Fruit fly (Drosophila melanogaster): ENCODE data around the gene Vha13.

Vha13 gene

dm6 chr3R:19648289-19648916, 4.2 kb upstream of the Vha13 start, which contains the start of the genes CG6195 and CG31220 (continued):
- TF ChIP-seq onecut (GFP tag; IDR thresholded peaks at IDR 0.05): peak; percentile 29; the same call in 1 of the 2 replicates
- peak; percentile 44; the same call in 1 of the 2 replicates for TF ChIP-seq H2.0 (GFP tag; IDR thresholded peaks at IDR 0.05)
- 0 out of 2 replicates have a peak, but pooled peaks have one; percentile 23 for TF ChIP-seq CG10366 (GFP tag; IDR thresholded peaks at IDR 0.05)
- peak; percentile 33; the same call in 1 of the 2 replicates for TF ChIP-seq CG11247 (GFP tag; IDR thresholded peaks at IDR 0.05)
- no peak for TF ChIP-seq gem (tag; optimal IDR thresholded peaks at IDR 0.05)
- no peak for TF ChIP-seq CHES-1-like (GFP tag; optimal IDR thresholded peaks at IDR 0.05)
- no peak for TF ChIP-seq Oli (tag; optimal IDR thresholded peaks at IDR 0.05)
- TF ChIP-seq Dip2 (GFP tag; IDR thresholded peaks at IDR 0.05): no peak
- TF ChIP-seq CG7928 (GFP tag; optimal IDR thresholded peaks at IDR 0.05): no peak
- TF ChIP-seq CG9797 (GFP tag; optimal IDR thresholded peaks at IDR 0.05): peak; percentile 72
- peak; percentile 1 for TF ChIP-seq Atf-2 (GFP tag; optimal IDR thresholded peaks at IDR 0.05)
- no peak for TF ChIP-seq lov (optimal IDR thresholded peaks at IDR 0.05)
- TF ChIP-seq lov (GFP tag; IDR thresholded peaks at IDR 0.05): no peak
- no peak for TF ChIP-seq gcm2 (GFP tag; optimal IDR thresholded peaks at IDR 0.05)
- no peak for TF ChIP-seq CG10543 (GFP tag; optimal IDR thresholded peaks at IDR 0.05)
- TF ChIP-seq CG1024 (GFP tag; IDR thresholded peaks at IDR 0.05): no peak
- no peak for TF ChIP-seq CG8388 (GFP tag; optimal IDR thresholded peaks at IDR 0.05)
- TF ChIP-seq CG12104 (GFP tag; optimal IDR thresholded peaks at IDR 0.05): no peak
- TF ChIP-seq row (GFP tag; IDR thresholded peaks at IDR 0.05): no peak
- TF ChIP-seq Hr3 (GFP tag; optimal IDR thresholded peaks at IDR 0.05): no peak
- TF ChIP-seq unpg (GFP tag; optimal IDR thresholded peaks at IDR 0.05): no peak
- TF ChIP-seq Hmx (GFP tag; optimal IDR thresholded peaks at IDR 0.05): no peak
- TF ChIP-seq inv (GFP tag; IDR thresholded peaks at IDR 0.05; ENCODE audit: partially characterized antibody): no peak
- peak; percentile 8 for TF ChIP-seq lilli (GFP tag; optimal IDR thresholded peaks at IDR 0.05)
- TF ChIP-seq CG6854 (GFP tag; optimal IDR thresholded peaks at IDR 0.05): no peak
- TF ChIP-seq seq (GFP tag; IDR thresholded peaks at IDR 0.05): no peak
- no peak for TF ChIP-seq CG10147 (GFP tag; optimal IDR thresholded peaks at IDR 0.05)
- peak; percentile 29; the same call in 1 of the 2 replicates for TF ChIP-seq CG14014 (GFP tag; IDR thresholded peaks at IDR 0.05)
- TF ChIP-seq CG5180 (GFP tag; optimal IDR thresholded peaks at IDR 0.05): no peak
- peak; percentile 32 for TF ChIP-seq CG3995 (GFP tag; optimal IDR thresholded peaks at IDR 0.05)
- TF ChIP-seq grau (tag; optimal IDR thresholded peaks at IDR 0.05): peak; percentile 24
- TF ChIP-seq CG17912 (GFP tag; optimal IDR thresholded peaks at IDR 0.05): no peak
- peak; percentile 33; the same call in 1 of the 2 replicates for TF ChIP-seq slbo (GFP tag; IDR thresholded peaks at IDR 0.05)
- peak; percentile 10 for TF ChIP-seq kni (GFP tag; optimal IDR thresholded peaks at IDR 0.05)
- no peak for TF ChIP-seq CG8765 (GFP tag; IDR thresholded peaks at IDR 0.05)
- 0 out of 2 replicates have a peak, but pooled peaks have one; percentile 35 for TF ChIP-seq CG5953 (GFP tag; IDR thresholded peaks at IDR 0.05)
- TF ChIP-seq CG1529 (GFP tag; optimal IDR thresholded peaks at IDR 0.05): no peak
- 0 out of 2 replicates have a peak, but pooled peaks have one; percentile 22 for TF ChIP-seq ssp (GFP tag; IDR thresholded peaks at IDR 0.05)
- TF ChIP-seq da (GFP tag; optimal IDR thresholded peaks at IDR 0.05): no peak
- peak; percentile 0 for TF ChIP-seq Sry-δ (GFP tag; optimal IDR thresholded peaks at IDR 0.05)
- no peak for TF ChIP-seq CG10209 (GFP tag; optimal IDR thresholded peaks at IDR 0.05)
- no peak for TF ChIP-seq Poxn (GFP tag; IDR thresholded peaks at IDR 0.05)
- TF ChIP-seq GATAe (GFP tag; conservative IDR thresholded peaks at IDR 0.05): no peak
- no peak for TF ChIP-seq ATbp (GFP tag; optimal IDR thresholded peaks at IDR 0.05)
- TF ChIP-seq CG12769 (tag; optimal IDR thresholded peaks at IDR 0.05): no peak
- TF ChIP-seq ash1 (GFP tag; optimal IDR thresholded peaks at IDR 0.05): no peak
- no peak for TF ChIP-seq CrebB (tag; optimal IDR thresholded peaks at IDR 0.05)
- TF ChIP-seq otp (GFP tag; IDR thresholded peaks at IDR 0.05): peak; percentile 8; the same call in 1 of the 3 replicates
- no peak for TF ChIP-seq CG7745 (tag; optimal IDR thresholded peaks at IDR 0.05)
- peak; percentile 62 for TF ChIP-seq Ets65A (GFP tag)
- TF ChIP-seq nerfin-1 (tag; optimal IDR thresholded peaks at IDR 0.05): peak; percentile 89
